Fruit fly (Drosophila melanogaster) whole organism, embryonic: ENCODE measurements around the gene borr.
A peak's percentile ranks its signal among the peaks of the same experiment; 100 is the strongest.

Source experiments
- B-H1 ChIP-seq: fragments of 200-800 bp; sonication (Bioruptor generic); IDR thresholded peaks from 3 replicates; pipeline ENCODE4 v1.3.6; 2022; ENCODE audit warnings: missing biosample characterization, missing genetic modification characterization
- CG10274 ChIP-seq: fragments of 200-800 bp; sonication (Bioruptor generic); optimal IDR thresholded peaks from 3 replicates; lab custom pipeline; 2017; ENCODE audit warnings: missing biosample characterization, mild to moderate bottlenecking, missing genetic modification characterization
- CG10366 ChIP-seq: fragments of 200-800 bp; sonication (Bioruptor generic); IDR thresholded peaks from 2 replicates; pipeline ENCODE4 v1.3.6; 2022; ENCODE audit warnings: missing biosample characterization, missing genetic modification characterization
- CG12236 ChIP-seq: fragments of 200-800 bp; sonication (Bioruptor generic); optimal IDR thresholded peaks from 2 replicates; lab custom pipeline; 2016; ENCODE audit warnings: missing biosample characterization, missing genetic modification characterization
- CG12659 ChIP-seq: fragments of 200-800 bp; sonication (Bioruptor generic); optimal IDR thresholded peaks from 3 replicates; lab custom pipeline; 2017; ENCODE audit warnings: mild to moderate bottlenecking, missing biosample characterization, missing genetic modification reagents, missing genetic modification characterization
- CG12744 ChIP-seq: fragments of 200-800 bp; sonication (Bioruptor generic); optimal IDR thresholded peaks from 2 replicates; lab custom pipeline; 2016; ENCODE audit warnings: missing biosample characterization, missing genetic modification characterization
- CG13296 ChIP-seq: fragments of 200-800 bp; sonication (Bioruptor generic); optimal IDR thresholded peaks from 3 replicates; lab custom pipeline; 2018; ENCODE audit warnings: missing biosample characterization, mild to moderate bottlenecking, missing genetic modification characterization
- CG14860 ChIP-seq: fragments of 200-800 bp; sonication (Bioruptor generic); IDR thresholded peaks from 3 replicates; pipeline ENCODE4 v1.3.6; 2022; ENCODE audit warnings: missing biosample characterization, missing genetic modification characterization; ENCODE audit not compliant: partially characterized antibody
- CG15514 ChIP-seq: fragments of 200-800 bp; sonication (Bioruptor generic); optimal IDR thresholded peaks from 3 replicates; lab custom pipeline; 2017; ENCODE audit warnings: missing biosample characterization, missing genetic modification characterization, mild to moderate bottlenecking, moderate library complexity, missing genetic modification reagents
- CG1603 ChIP-seq: fragments of 200-800 bp; sonication (Bioruptor generic); optimal IDR thresholded peaks from 2 replicates; lab custom pipeline; 2019; ENCODE audit warnings: missing biosample characterization, mild to moderate bottlenecking, missing genetic modification characterization, moderate library complexity
- CG2199 ChIP-seq: fragments of 200-800 bp; sonication (Bioruptor generic); IDR thresholded peaks from 3 replicates; pipeline ENCODE4 v1.3.6; 2022; ENCODE audit warnings: missing biosample characterization, missing genetic modification characterization
- CG30403 ChIP-seq: fragments of 200-800 bp; sonication (Bioruptor generic); optimal IDR thresholded peaks from 3 replicates; lab custom pipeline; 2016; ENCODE audit warnings: missing biosample characterization, missing genetic modification characterization
- CG32772 ChIP-seq: fragments of 200-800 bp; sonication (Bioruptor generic); IDR thresholded peaks from 2 replicates; pipeline ENCODE4 v1.3.6; 2022; ENCODE audit warnings: missing biosample characterization, missing genetic modification characterization
- CG3281 ChIP-seq: fragments of 200-800 bp; sonication (Bioruptor generic); optimal IDR thresholded peaks from 3 replicates; lab custom pipeline; 2017; ENCODE audit warnings: missing biosample characterization, mild to moderate bottlenecking, missing genetic modification characterization
- CG4730 ChIP-seq: fragments of 200-800 bp; sonication (Bioruptor generic); IDR thresholded peaks from 2 replicates; pipeline ENCODE4 v1.3.6; 2022; ENCODE audit warnings: missing biosample characterization, missing genetic modification characterization
- CG5245 ChIP-seq: fragments of 200-800 bp; sonication (Bioruptor generic); optimal IDR thresholded peaks from 3 replicates; lab custom pipeline; 2016; ENCODE audit warnings: missing biosample characterization, missing genetic modification characterization
- CG6689 ChIP-seq: fragments of 200-800 bp; sonication (Bioruptor generic); IDR thresholded peaks from 2 replicates; pipeline ENCODE4 v1.3.6; 2022; ENCODE audit warnings: missing biosample characterization, missing genetic modification characterization
- CG8924 ChIP-seq: fragments of 200-800 bp; optimal IDR thresholded peaks from 3 replicates; lab custom pipeline; 2019; ENCODE audit warnings: missing biosample characterization, mild to moderate bottlenecking, missing genetic modification characterization, moderate library complexity
- CG9727 ChIP-seq: fragments of 200-800 bp; sonication (Bioruptor generic); optimal IDR thresholded peaks from 3 replicates; lab custom pipeline; 2017; ENCODE audit warnings: missing biosample characterization, mild to moderate bottlenecking, missing genetic modification characterization
- CoRest ChIP-seq: fragments of 200-800 bp; sonication (Bioruptor generic); optimal IDR thresholded peaks from 3 replicates; lab custom pipeline; 2018; ENCODE audit warnings: missing biosample characterization, mild to moderate bottlenecking, missing genetic modification characterization, moderate library complexity
- D19A ChIP-seq: fragments of 200-800 bp; optimal IDR thresholded peaks from 3 replicates; lab custom pipeline; 2019; ENCODE audit warnings: missing biosample characterization, mild to moderate bottlenecking, missing genetic modification characterization, moderate library complexity
- Deaf1 ChIP-seq: fragments of 200-800 bp; optimal IDR thresholded peaks from 3 replicates; lab custom pipeline; 2019; ENCODE audit warnings: missing biosample characterization, mild to moderate bottlenecking, missing genetic modification characterization, moderate library complexity
- Dp ChIP-seq: fragments of 200-800 bp; sonication (Bioruptor generic); optimal IDR thresholded peaks from 2 replicates; lab custom pipeline; 2018; ENCODE audit warnings: missing biosample characterization, mild to moderate bottlenecking, missing genetic modification characterization, moderate library complexity
- Fer2 ChIP-seq: fragments of 200-800 bp; sonication (Bioruptor generic); optimal IDR thresholded peaks from 2 replicates; lab custom pipeline; 2018; ENCODE audit warnings: missing biosample characterization, mild to moderate bottlenecking, missing genetic modification characterization, moderate library complexity
- HLH3B ChIP-seq: fragments of 200-800 bp; sonication (Bioruptor generic); IDR thresholded peaks from 2 replicates; pipeline ENCODE4 v1.3.6; 2022; ENCODE audit warnings: missing biosample characterization, missing genetic modification characterization
- Hr3 ChIP-seq: fragments of 200-800 bp; sonication (Bioruptor generic); optimal IDR thresholded peaks from 3 replicates; lab custom pipeline; 2016; ENCODE audit warnings: missing biosample characterization, missing genetic modification characterization
- NK7.1 ChIP-seq: fragments of 200-800 bp; sonication (Bioruptor generic); optimal IDR thresholded peaks from 3 replicates; lab custom pipeline; 2016; ENCODE audit warnings: missing biosample characterization, missing genetic modification characterization
- NfI ChIP-seq: fragments of 200-800 bp; sonication (Bioruptor generic); optimal IDR thresholded peaks from 3 replicates; lab custom pipeline; 2018; ENCODE audit warnings: missing biosample characterization, mild to moderate bottlenecking, missing genetic modification characterization, moderate library complexity
- Oli ChIP-seq: fragments of 200-800 bp; sonication (Bioruptor generic); optimal IDR thresholded peaks from 2 replicates; lab custom pipeline; 2018; ENCODE audit warnings: missing biosample characterization, mild to moderate bottlenecking, missing genetic modification characterization, moderate library complexity
- Ravus ChIP-seq: fragments of 200-800 bp; sonication (Bioruptor generic); IDR thresholded peaks from 2 replicates; pipeline ENCODE4 v1.3.6; 2022; ENCODE audit warnings: missing biosample characterization, missing genetic modification characterization
- Rfx ChIP-seq: fragments of 200-800 bp; sonication (Bioruptor generic); IDR thresholded peaks from 2 replicates; pipeline ENCODE4 v1.3.6; 2022; ENCODE audit warnings: missing biosample characterization, missing genetic modification characterization
- al ChIP-seq: fragments of 200-800 bp; sonication (Bioruptor generic); IDR thresholded peaks from 2 replicates; pipeline ENCODE4 v1.3.6; 2022; ENCODE audit warnings: missing biosample characterization, missing genetic modification characterization
- ash1 ChIP-seq: fragments of 200-800 bp; sonication (Bioruptor generic); optimal IDR thresholded peaks from 2 replicates; lab custom pipeline; 2018; ENCODE audit warnings: missing biosample characterization, mild to moderate bottlenecking, missing genetic modification characterization
- chm ChIP-seq: fragments of 200-800 bp; sonication (Bioruptor generic); IDR thresholded peaks from 2 replicates; pipeline ENCODE4 v1.3.6; 2022; ENCODE audit warnings: missing biosample characterization, missing genetic modification characterization
- dimm ChIP-seq: fragments of 200-800 bp; sonication (Bioruptor generic); IDR thresholded peaks from 2 replicates; pipeline ENCODE4 v1.3.6; 2022; ENCODE audit warnings: missing biosample characterization, missing genetic modification characterization
- gsb ChIP-seq: fragments of 200-800 bp; sonication (Bioruptor generic); IDR thresholded peaks from 2 replicates; pipeline ENCODE4 v1.3.6; 2022; ENCODE audit warnings: missing biosample characterization, missing genetic modification characterization
- gsb-n ChIP-seq: fragments of 200-800 bp; sonication (Bioruptor generic); optimal IDR thresholded peaks from 3 replicates; lab custom pipeline; 2018; ENCODE audit warnings: missing biosample characterization, mild to moderate bottlenecking, missing genetic modification characterization
- ham ChIP-seq: fragments of 200-800 bp; sonication (Bioruptor generic); IDR thresholded peaks from 2 replicates; pipeline ENCODE4 v1.3.6; 2022; ENCODE audit warnings: missing biosample characterization, missing genetic modification characterization
- knrl ChIP-seq: fragments of 200-800 bp; sonication (Bioruptor generic); IDR thresholded peaks from 3 replicates; pipeline ENCODE4 v1.3.6; 2022; ENCODE audit warnings: missing biosample characterization, missing genetic modification characterization; ENCODE audit not compliant: partially characterized antibody
- pb ChIP-seq: fragments of 200-800 bp; sonication (Bioruptor generic); optimal IDR thresholded peaks from 3 replicates; lab custom pipeline; 2016; ENCODE audit warnings: missing biosample characterization, missing genetic modification characterization
- peb ChIP-seq: fragments of 200-800 bp; sonication (Bioruptor generic); IDR thresholded peaks from 2 replicates; pipeline ENCODE4 v1.3.6; 2022; ENCODE audit warnings: missing biosample characterization, missing genetic modification characterization
- phol ChIP-seq: fragments of 200-800 bp; sonication (Bioruptor generic); optimal IDR thresholded peaks from 3 replicates; lab custom pipeline; 2018; ENCODE audit warnings: missing biosample characterization, mild to moderate bottlenecking, missing genetic modification characterization, moderate library complexity
- run ChIP-seq: fragments of 200-800 bp; sonication (Bioruptor generic); optimal IDR thresholded peaks from 3 replicates; lab custom pipeline; 2018; ENCODE audit warnings: missing biosample characterization, mild to moderate bottlenecking, missing genetic modification characterization
- salm ChIP-seq: fragments of 200-800 bp; sonication (Bioruptor generic); optimal IDR thresholded peaks from 2 replicates; lab custom pipeline; 2018; ENCODE audit warnings: missing biosample characterization, mild to moderate bottlenecking, missing genetic modification characterization
- schlank ChIP-seq: fragments of 200-800 bp; sonication (Bioruptor generic); optimal IDR thresholded peaks from 2 replicates; lab custom pipeline; 2018; ENCODE audit warnings: missing biosample characterization, mild to moderate bottlenecking, missing genetic modification characterization
- sens-2 ChIP-seq: fragments of 200-800 bp; sonication (Bioruptor generic); IDR thresholded peaks from 2 replicates; pipeline ENCODE4 v1.3.6; 2022; ENCODE audit warnings: missing biosample characterization, missing genetic modification characterization
- seq ChIP-seq: fragments of 200-800 bp; sonication (Bioruptor generic); IDR thresholded peaks from 2 replicates; pipeline ENCODE4 v1.3.6; 2022; ENCODE audit warnings: missing biosample characterization, missing genetic modification characterization
- slbo ChIP-seq: fragments of 200-800 bp; sonication (Bioruptor generic); IDR thresholded peaks from 2 replicates; pipeline ENCODE4 v1.3.6; 2022; ENCODE audit warnings: missing biosample characterization, missing genetic modification characterization
- tll ChIP-seq, 2 experiments: fragments of 200-800 bp in 1 of 2; fragments of >200 bp in 1 of 2; sonication (Bioruptor generic) in 1 of 2; optimal IDR thresholded peaks; 2 replicates each; lab custom pipeline; 2017 to 2019; ENCODE audit warnings: missing biosample characterization in 2 of 2, missing genetic modification characterization in 2 of 2, mild to moderate bottlenecking in 1 of 2, moderate library complexity in 1 of 2
- zen ChIP-seq: fragments of 200-800 bp; sonication (Bioruptor generic); optimal IDR thresholded peaks from 3 replicates; lab custom pipeline; 2018; ENCODE audit warnings: missing biosample characterization, mild to moderate bottlenecking, missing genetic modification characterization, moderate library complexity
- zfh1 ChIP-seq: fragments of 200-800 bp; sonication (Bioruptor generic); IDR thresholded peaks from 3 replicates; pipeline ENCODE4 v1.3.6; 2022; ENCODE audit warnings: missing biosample characterization, missing genetic modification characterization

borr gene

DNA sequence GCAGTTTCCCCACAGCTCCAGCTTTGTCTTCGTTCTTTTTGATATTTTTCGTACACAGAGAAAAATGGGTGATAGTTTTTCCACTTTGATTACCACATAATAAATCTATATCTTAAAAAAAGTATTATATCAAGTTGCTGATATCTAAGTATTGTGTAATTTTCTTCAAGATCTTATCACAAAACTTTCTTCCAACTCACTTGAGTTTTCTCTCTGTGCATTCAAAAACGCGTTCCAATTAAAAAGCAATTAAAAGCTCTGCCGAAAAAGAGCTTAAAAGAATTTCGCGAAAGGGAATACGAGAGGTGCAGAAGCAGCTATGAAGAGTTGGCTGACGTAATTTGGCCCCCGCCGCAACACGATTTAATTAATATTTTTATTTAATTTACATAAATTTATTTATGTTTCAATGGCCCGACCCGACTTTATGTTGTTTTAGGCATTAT, 17.3 kb downstream of the borr start (continued):
- peak; percentile 27 for TF ChIP-seq Deaf1 (tag; lab: Kevin White, UChicago)
- no peak for TF ChIP-seq NK7.1
- peak; percentile 58 for TF ChIP-seq CG3281 (GFP tag; lab: Kevin White, UChicago)
- peak; percentile 70 for TF ChIP-seq Rfx
- TF ChIP-seq sens-2 (GFP tag; lab: Robert Waterston, UW): no peak
- no peak for TF ChIP-seq ash1 (GFP tag; lab: Kevin White, UChicago)
- peak; percentile 31; the same call in 1 of the 2 replicates for TF ChIP-seq gsb (GFP tag; lab: Robert Waterston, UW)
- peak; percentile 57 for TF ChIP-seq CG8924
- no peak for TF ChIP-seq Fer2 (tag; lab: Kevin White, UChicago)
- peak; percentile 43; the same call in 1 of the 2 replicates for TF ChIP-seq CG32772
- no peak for TF ChIP-seq CG12236 (GFP tag; lab: Kevin White, UChicago)
- TF ChIP-seq CG15514 (GFP tag; lab: Kevin White, UChicago): peak; percentile 42
- no peak for TF ChIP-seq CG12744 (GFP tag; lab: Kevin White, UChicago)
- TF ChIP-seq phol: peak; percentile 38
- TF ChIP-seq HLH3B (GFP tag; lab: Robert Waterston, UW): peak; percentile 58
- TF ChIP-seq Dp (GFP tag; lab: Kevin White, UChicago): no peak
- TF ChIP-seq Ravus (GFP tag; lab: Robert Waterston, UW): peak; percentile 11
- TF ChIP-seq B-H1: no peak
- no peak for TF ChIP-seq peb
- TF ChIP-seq zen (tag; lab: Kevin White, UChicago): no peak
- TF ChIP-seq tll (GFP tag; optimal IDR thresholded peaks at IDR 0.05; lab: Kevin White, UChicago): no peak
- no peak for TF ChIP-seq run (tag; lab: Kevin White, UChicago)
- TF ChIP-seq seq: 0 out of 2 replicates have a peak, but pooled peaks have one; percentile 7
- TF ChIP-seq CG5245: no peak
- peak; percentile 15 for TF ChIP-seq CG12659 (GFP tag; lab: Kevin White, UChicago)
- no peak for TF ChIP-seq ham (GFP tag; lab: Robert Waterston, UW)
- TF ChIP-seq CG10366: peak; percentile 43
- TF ChIP-seq CG10274: no peak
- no peak for TF ChIP-seq CG14860 (GFP tag; lab: Robert Waterston, UW)
- TF ChIP-seq zfh1 (GFP tag; lab: Robert Waterston, UW): no peak
- TF ChIP-seq schlank: peak; percentile 2
- peak; percentile 52 for TF ChIP-seq CG30403
- peak; percentile 60 for TF ChIP-seq CG13296 (GFP tag; lab: Kevin White, UChicago)
- TF ChIP-seq salm: no peak
- TF ChIP-seq CG1603 (tag; lab: Kevin White, UChicago): no peak
- no peak for TF ChIP-seq CG2199
- peak; percentile 18 for TF ChIP-seq CG9727 (GFP tag; lab: Kevin White, UChicago)
- no peak for TF ChIP-seq dimm (GFP tag; lab: Robert Waterston, UW)
- TF ChIP-seq CoRest (tag; lab: Kevin White, UChicago): peak; percentile 55
- TF ChIP-seq NfI (GFP tag; lab: Kevin White, UChicago): peak; percentile 40
- TF ChIP-seq gsb-n (tag; lab: Kevin White, UChicago): no peak
- TF ChIP-seq D19A (tag; lab: Kevin White, UChicago): no peak
- TF ChIP-seq knrl: no peak
- peak; percentile 22; the same call in 1 of the 2 replicates for TF ChIP-seq CG6689 (GFP tag; lab: Robert Waterston, UW)
- no peak for TF ChIP-seq CG4730 (GFP tag; lab: Robert Waterston, UW)
- peak; percentile 54 for TF ChIP-seq Oli (tag; lab: Kevin White, UChicago)
- TF ChIP-seq chm (GFP tag; lab: Robert Waterston, UW): no peak
- peak; percentile 65 for TF ChIP-seq slbo
- TF ChIP-seq al (GFP tag; lab: Robert Waterston, UW): peak; percentile 68
- TF ChIP-seq pb (GFP tag; lab: Kevin White, UChicago): no peak
- peak; percentile 10 for TF ChIP-seq Hr3 (GFP tag; lab: Kevin White, UChicago)
